Fruit fly (Drosophila melanogaster) whole organism, embryonic: ENCODE results near the gene CG42538.

ENCODE experiments used
- Abd-B ChIP-seq: fragments of 200-800 bp; sonication (Bioruptor generic); optimal IDR thresholded peaks from 2 replicates; lab custom pipeline; 2018; ENCODE audit warnings: missing biosample characterization, mild to moderate bottlenecking, missing genetic modification characterization, moderate library complexity
- Ada2b ChIP-seq: fragments of 200-800 bp; sonication (Bioruptor generic); IDR thresholded peaks from 2 replicates; pipeline ENCODE4 v1.3.6; 2022; ENCODE audit warnings: missing biosample characterization, missing genetic modification characterization
- Aef1 ChIP-seq: fragments of 200-800 bp; sonication (Bioruptor generic); IDR thresholded peaks from 3 replicates; pipeline ENCODE4 v1.3.6; 2022; ENCODE audit warnings: missing biosample characterization, missing genetic modification characterization
- B-H1 ChIP-seq: fragments of 200-800 bp; sonication (Bioruptor generic); IDR thresholded peaks from 3 replicates; pipeline ENCODE4 v1.3.6; 2022; ENCODE audit warnings: missing biosample characterization, missing genetic modification characterization
- Bteb2 ChIP-seq: fragments of 200-800 bp; sonication (Bioruptor generic); optimal IDR thresholded peaks from 2 replicates; lab custom pipeline; 2016; ENCODE audit warnings: missing biosample characterization, missing genetic modification characterization
- CG1024 ChIP-seq: fragments of 200-800 bp; sonication (Bioruptor generic); IDR thresholded peaks from 2 replicates; pipeline ENCODE4 v1.3.6; 2022; ENCODE audit warnings: missing biosample characterization, missing genetic modification characterization
- CG14014 ChIP-seq: fragments of 200-800 bp; sonication (Bioruptor generic); IDR thresholded peaks from 2 replicates; pipeline ENCODE4 v1.3.6; 2022; ENCODE audit warnings: missing biosample characterization, missing genetic modification characterization
- CG14710 ChIP-seq: fragments of 200-800 bp; sonication (Bioruptor generic); optimal IDR thresholded peaks from 3 replicates; lab custom pipeline; 2019; ENCODE audit warnings: missing biosample characterization, mild to moderate bottlenecking, missing genetic modification characterization, moderate library complexity
- CG1602 ChIP-seq: fragments of 200-800 bp; sonication (Bioruptor generic); optimal IDR thresholded peaks from 3 replicates; lab custom pipeline; 2016; ENCODE audit warnings: missing biosample characterization, missing genetic modification characterization
- CG1603 ChIP-seq: fragments of 200-800 bp; sonication (Bioruptor generic); optimal IDR thresholded peaks from 2 replicates; lab custom pipeline; 2019; ENCODE audit warnings: missing biosample characterization, mild to moderate bottlenecking, missing genetic modification characterization, moderate library complexity
- CG17829 ChIP-seq: fragments of 200-800 bp; optimal IDR thresholded peaks from 2 replicates; lab custom pipeline; 2019; ENCODE audit warnings: missing biosample characterization, mild to moderate bottlenecking, missing genetic modification characterization, moderate library complexity
- CG18262 ChIP-seq: fragments of 200-800 bp; optimal IDR thresholded peaks from 3 replicates; lab custom pipeline; 2019; ENCODE audit warnings: missing biosample characterization, mild to moderate bottlenecking, missing genetic modification characterization, moderate library complexity
- CG30403 ChIP-seq: fragments of 200-800 bp; sonication (Bioruptor generic); optimal IDR thresholded peaks from 3 replicates; lab custom pipeline; 2016; ENCODE audit warnings: missing biosample characterization, missing genetic modification characterization
- CG32772 ChIP-seq: fragments of 200-800 bp; sonication (Bioruptor generic); IDR thresholded peaks from 2 replicates; pipeline ENCODE4 v1.3.6; 2022; ENCODE audit warnings: missing biosample characterization, missing genetic modification characterization
- CG4424 ChIP-seq: fragments of 200-800 bp; sonication (Bioruptor generic); optimal IDR thresholded peaks from 3 replicates; lab custom pipeline; 2016; ENCODE audit warnings: missing biosample characterization, missing genetic modification characterization
- CG6654 ChIP-seq: fragments of 200-800 bp; sonication (Bioruptor generic); optimal IDR thresholded peaks from 2 replicates; lab custom pipeline; 2017; ENCODE audit warnings: missing biosample characterization, mild to moderate bottlenecking, missing genetic modification characterization
- CG7372 ChIP-seq: fragments of 200-800 bp; sonication (Bioruptor generic); IDR thresholded peaks from 2 replicates; pipeline ENCODE4 v1.3.6; 2022; ENCODE audit warnings: missing biosample characterization, missing genetic modification characterization
- CG7556 ChIP-seq: fragments of 200-800 bp; sonication (Bioruptor generic); optimal IDR thresholded peaks from 2 replicates; lab custom pipeline; 2017; ENCODE audit warnings: missing biosample characterization, mild to moderate bottlenecking, missing genetic modification characterization
- CG8924 ChIP-seq: fragments of 200-800 bp; optimal IDR thresholded peaks from 3 replicates; lab custom pipeline; 2019; ENCODE audit warnings: missing biosample characterization, mild to moderate bottlenecking, missing genetic modification characterization, moderate library complexity
- CG9817 ChIP-seq: fragments of 200-800 bp; sonication (Bioruptor generic); optimal IDR thresholded peaks from 2 replicates; lab custom pipeline; 2018; ENCODE audit warnings: missing biosample characterization, mild to moderate bottlenecking, missing genetic modification characterization, moderate library complexity
- D ChIP-seq, 2 experiments: fragments of 200-800 bp in 1 of 2; fragments of >200 bp in 1 of 2; sonication (Bioruptor generic) in 1 of 2; optimal IDR thresholded peaks; 2 replicates in 1 of 2; 3 replicates in 1 of 2; lab custom pipeline; 2017; ENCODE audit warnings: mild to moderate bottlenecking in 1 of 2, missing biosample characterization in 1 of 2, missing genetic modification characterization in 1 of 2, missing genetic modification reagents in 1 of 2
- D19A ChIP-seq: fragments of 200-800 bp; optimal IDR thresholded peaks from 3 replicates; lab custom pipeline; 2019; ENCODE audit warnings: missing biosample characterization, mild to moderate bottlenecking, missing genetic modification characterization, moderate library complexity
- E2f1 ChIP-seq: fragments of 200-800 bp; sonication (Bioruptor generic); IDR thresholded peaks from 2 replicates; pipeline ENCODE4 v1.3.6; 2022; ENCODE audit warnings: missing biosample characterization, missing genetic modification characterization
- E2f2 ChIP-seq: fragments of 200-800 bp; sonication (Bioruptor generic); IDR thresholded peaks from 2 replicates; pipeline ENCODE4 v1.3.6; 2022; ENCODE audit warnings: missing biosample characterization, missing genetic modification characterization
- Ets65A ChIP-seq: fragments of 200-800 bp; sonication (Bioruptor generic); peaks from one replicate; lab custom pipeline; 2016; ENCODE audit warnings: missing biosample characterization, missing genetic modification characterization
- Fer2 ChIP-seq: fragments of 200-800 bp; sonication (Bioruptor generic); optimal IDR thresholded peaks from 2 replicates; lab custom pipeline; 2018; ENCODE audit warnings: missing biosample characterization, mild to moderate bottlenecking, missing genetic modification characterization, moderate library complexity
- HLH3B ChIP-seq: fragments of 200-800 bp; sonication (Bioruptor generic); IDR thresholded peaks from 2 replicates; pipeline ENCODE4 v1.3.6; 2022; ENCODE audit warnings: missing biosample characterization, missing genetic modification characterization
- Hand ChIP-seq: fragments of 200-800 bp; sonication (Bioruptor generic); optimal IDR thresholded peaks from 2 replicates; lab custom pipeline; 2017; ENCODE audit warnings: mild to moderate bottlenecking, missing biosample characterization, missing genetic modification reagents, missing genetic modification characterization
- Sox102F ChIP-seq: fragments of 200-800 bp; sonication (Bioruptor generic); optimal IDR thresholded peaks from 2 replicates; lab custom pipeline; 2018; ENCODE audit warnings: missing biosample characterization, mild to moderate bottlenecking, missing genetic modification characterization, moderate library complexity
- Ssrp ChIP-seq: fragments of 200-800 bp; sonication (Bioruptor generic); optimal IDR thresholded peaks from 2 replicates; lab custom pipeline; 2018; ENCODE audit warnings: missing biosample characterization, mild to moderate bottlenecking, missing genetic modification characterization, moderate library complexity
- Usf ChIP-seq: fragments of 200-800 bp; sonication (Bioruptor generic); optimal IDR thresholded peaks from 2 replicates; lab custom pipeline; 2017; ENCODE audit warnings: missing genotype, missing biosample characterization, missing genetic modification characterization
- Vsx1 ChIP-seq: fragments of 200-800 bp; sonication (Bioruptor generic); optimal IDR thresholded peaks from 2 replicates; lab custom pipeline; 2017; ENCODE audit warnings: missing biosample characterization, mild to moderate bottlenecking, missing genetic modification characterization, missing genetic modification reagents
- aop ChIP-seq: fragments of 200-800 bp; sonication (Bioruptor generic); IDR thresholded peaks from 2 replicates; pipeline ENCODE4 v1.3.6; 2022; ENCODE audit warnings: missing biosample characterization, missing genetic modification characterization
- ap ChIP-seq: fragments of 200-800 bp; sonication (Bioruptor generic); IDR thresholded peaks from 2 replicates; pipeline ENCODE4 v1.3.6; 2022; ENCODE audit warnings: missing biosample characterization, missing genetic modification characterization
- ato ChIP-seq: fragments of 200-800 bp; sonication (Bioruptor generic); IDR thresholded peaks from 2 replicates; pipeline ENCODE4 v1.3.6; 2022; ENCODE audit warnings: missing biosample characterization, missing genetic modification characterization; ENCODE audit not compliant: partially characterized antibody
- bab2 ChIP-seq: fragments of 200-800 bp; sonication (Bioruptor generic); optimal IDR thresholded peaks from 2 replicates; lab custom pipeline; 2016; ENCODE audit warnings: missing biosample characterization, missing genetic modification characterization
- bsh ChIP-seq, 2 experiments: fragments of 200-800 bp; sonication (Bioruptor generic); optimal IDR thresholded peaks; 2 replicates each; lab custom pipeline; 2017 to 2018; ENCODE audit warnings: mild to moderate bottlenecking in 2 of 2, missing biosample characterization in 2 of 2, missing genetic modification characterization in 2 of 2, moderate library complexity in 1 of 2
- cg ChIP-seq: fragments of 200-800 bp; sonication (Bioruptor generic); optimal IDR thresholded peaks from 3 replicates; lab custom pipeline; 2019; ENCODE audit warnings: missing biosample characterization, mild to moderate bottlenecking, missing genetic modification characterization, moderate library complexity
- fd3F ChIP-seq: fragments of 200-800 bp; sonication (Bioruptor generic); optimal IDR thresholded peaks from 2 replicates; lab custom pipeline; 2018; ENCODE audit warnings: missing biosample characterization, mild to moderate bottlenecking, missing genetic modification characterization, moderate library complexity
- gcm ChIP-seq: fragments of 200-800 bp; sonication (Bioruptor generic); optimal IDR thresholded peaks from 2 replicates; lab custom pipeline; 2019; ENCODE audit warnings: missing biosample characterization, mild to moderate bottlenecking, missing genetic modification characterization, moderate library complexity
- gsb-n ChIP-seq: fragments of 200-800 bp; sonication (Bioruptor generic); optimal IDR thresholded peaks from 3 replicates; lab custom pipeline; 2018; ENCODE audit warnings: missing biosample characterization, mild to moderate bottlenecking, missing genetic modification characterization
- kni ChIP-seq: fragments of 200-800 bp; sonication (Bioruptor generic); optimal IDR thresholded peaks from 3 replicates; lab custom pipeline; 2017; ENCODE audit warnings: mild to moderate bottlenecking, missing biosample characterization, missing genetic modification reagents, missing genetic modification characterization
- pros ChIP-seq: fragments of 200-800 bp; sonication (Bioruptor generic); optimal IDR thresholded peaks from 3 replicates; lab custom pipeline; 2019; ENCODE audit warnings: missing biosample characterization, mild to moderate bottlenecking, missing genetic modification characterization, moderate library complexity
- ranshi ChIP-seq: fragments of 200-800 bp; sonication (Bioruptor generic); IDR thresholded peaks from 2 replicates; pipeline ENCODE4 v1.3.6; 2022; ENCODE audit warnings: missing biosample characterization, missing genetic modification characterization
- tgo ChIP-seq: fragments of 200-800 bp; sonication (Bioruptor generic); IDR thresholded peaks from 3 replicates; pipeline ENCODE4 v1.3.6; 2022; ENCODE audit warnings: missing biosample characterization, missing genetic modification characterization
- tio ChIP-seq: fragments of 200-800 bp; sonication (Bioruptor generic); optimal IDR thresholded peaks from 2 replicates; lab custom pipeline; 2017; ENCODE audit warnings: missing biosample characterization, missing genetic modification characterization, inconsistent platforms
- wdn ChIP-seq: fragments of 200-800 bp; sonication (Bioruptor generic); IDR thresholded peaks from 2 replicates; pipeline ENCODE4 v1.3.6; 2022; ENCODE audit warnings: missing biosample characterization, missing genetic modification characterization
- zf30C ChIP-seq: fragments of 200-800 bp; sonication (Bioruptor generic); optimal IDR thresholded peaks from 3 replicates; lab custom pipeline; 2018; ENCODE audit warnings: missing biosample characterization, mild to moderate bottlenecking, missing genetic modification characterization

CG42538 gene

dm6 chr3L:16045083-16045830 is 10.9 kb downstream of the CG42538 start (continued):
- TF ChIP-seq Ssrp (tag; lab: Kevin White, UChicago) (peak; percentile 12), HLH3B (peak; percentile 42; the same call in 1 of the 2 replicates), Fer2 (tag; lab: Kevin White, UChicago) (no peak), zf30C (GFP tag; lab: Kevin White, UChicago) (peak; percentile 86), ap (peak; percentile 36), pros (GFP tag; lab: Kevin White, UChicago) (peak; percentile 90), Abd-B (GFP tag; lab: Kevin White, UChicago) (peak; percentile 27), gcm (GFP tag; lab: Kevin White, UChicago) (peak; percentile 53), ato (GFP tag; lab: Robert Waterston, UW) (no peak), CG9817 (tag; lab: Kevin White, UChicago) (no peak), B-H1 (peak; percentile 62), CG1024 (0 out of 2 replicates have a peak, but pooled peaks have one; percentile 25), CG8924 (tag; lab: Kevin White, UChicago) (peak; percentile 28), CG6654 (GFP tag; lab: Kevin White, UChicago) (peak; percentile 4), CG14014 (GFP tag; lab: Robert Waterston, UW) (peak; percentile 65), CG1603 (tag; lab: Kevin White, UChicago) (peak; percentile 55), Ets65A (peak; percentile 76), fd3F (GFP tag; lab: Kevin White, UChicago) (peak; percentile 3), wdn (GFP tag; lab: Robert Waterston, UW) (peak; percentile 53; the same call in 1 of the 2 replicates), Ada2b (GFP tag; lab: Robert Waterston, UW) (peak; percentile 46; the same call in 1 of the 2 replicates), bab2 (GFP tag; lab: Kevin White, UChicago) (no peak), Vsx1 (no peak), D19A (tag; lab: Kevin White, UChicago) (peak; percentile 41), CG4424 (GFP tag; lab: Kevin White, UChicago) (peak; percentile 29), kni (GFP tag; lab: Kevin White, UChicago) (peak; percentile 41), Bteb2 (GFP tag; lab: Kevin White, UChicago) (peak; percentile 16), CG32772 (GFP tag; lab: Robert Waterston, UW) (peak; percentile 11; the same call in 1 of the 2 replicates), CG1602 (GFP tag; lab: Kevin White, UChicago) (peak; percentile 30), CG30403 (peak; percentile 36), aop (GFP tag; lab: Robert Waterston, UW) (0 out of 2 replicates have a peak, but pooled peaks have one; percentile 22), CG17829 (tag; lab: Kevin White, UChicago) (peak; percentile 40), gsb-n (tag; lab: Kevin White, UChicago) (peak; percentile 26), Aef1 (GFP tag; lab: Robert Waterston, UW) (peak; percentile 34; the same call in 2 of the 3 replicates), Hand (GFP tag; lab: Kevin White, UChicago) (peak; percentile 49), D (optimal IDR thresholded peaks at IDR 0.05; lab: Kevin White, UChicago) (peak; percentile 72), D (GFP tag; optimal IDR thresholded peaks at IDR 0.05; lab: Kevin White, UChicago) (peak; percentile 46), tio (GFP tag; lab: Kevin White, UChicago) (peak; percentile 64), CG14710 (tag; lab: Kevin White, UChicago) (peak; percentile 12), bsh (GFP tag; optimal IDR thresholded peaks at IDR 0.05; lab: Kevin White, UChicago) (peak in 1 of 2 experiments; percentile 66), CG18262 (peak; percentile 71), ranshi (GFP tag; lab: Robert Waterston, UW) (peak; percentile 52), CG7372 (GFP tag; lab: Robert Waterston, UW) (peak; percentile 22; the same call in 1 of the 2 replicates), Usf (GFP tag; lab: Kevin White, UChicago) (no peak), tgo (peak; percentile 36; the same call in 2 of the 3 replicates), Sox102F (GFP tag; lab: Kevin White, UChicago) (peak; percentile 64), E2f1 (GFP tag; lab: Robert Waterston, UW) (peak; percentile 58), cg (GFP tag; lab: Kevin White, UChicago) (peak; percentile 83), E2f2 (no peak), CG7556 (GFP tag; lab: Kevin White, UChicago) (peak; percentile 75)
